Worm (Caenorhabditis elegans) whole organism, L3 larva: ENCODE measurements around the gene F37C4.6.

ENCODE experiments used
- nhr-12 ChIP-seq: fragments of 150-350 bp; optimal IDR thresholded peaks from 2 replicates; lab custom pipeline; 2014; ENCODE audit warnings: missing biosample characterization, missing genetic modification characterization
- nhr-25 ChIP-seq: sonication (generic microtip); optimal IDR thresholded peaks from 2 replicates; lab custom pipeline; 2017; ENCODE audit warnings: missing biosample characterization, missing genetic modification characterization
- tbx-2 ChIP-seq: sonication (generic microtip); optimal IDR thresholded peaks from 2 replicates; lab custom pipeline; 2016; ENCODE audit warnings: mild to moderate bottlenecking, missing genetic modification characterization, missing compliant biosample characterization
- ztf-4 ChIP-seq: fragments of 150-350 bp; optimal IDR thresholded peaks from 2 replicates; lab custom pipeline; 2014; ENCODE audit warnings: missing biosample characterization, missing genetic modification characterization

ce11 chrIV:3874417-3874816 is 3.7 kb downstream of the F37C4.6 start:
- TF ChIP-seq nhr-25 (tag; lab: Kevin White, UChicago) (peak; percentile 50), nhr-12 (tag; lab: Kevin White, UChicago) (no peak), tbx-2 (no peak), ztf-4 (no peak)
